Worm (Caenorhabditis elegans) whole organism, early embryonic: Measurements from ENCODE around the gene syx-4.

Experiments
- B0310.2 ChIP-seq: sonication (generic microtip); optimal IDR thresholded peaks from 2 replicates; lab custom pipeline; 2016; ENCODE audit warnings: mild to moderate bottlenecking, missing genetic modification characterization, missing compliant biosample characterization
- aly-1 ChIP-seq: sonication (generic microtip); optimal IDR thresholded peaks from 2 replicates; lab custom pipeline; 2016; ENCODE audit warnings: missing genetic modification characterization, missing compliant biosample characterization
- ama-1 ChIP-seq: fragments of 150-350 bp; optimal IDR thresholded peaks from 2 replicates; lab custom pipeline; 2014
- ceh-13 ChIP-seq: fragments of 200-800 bp; sonication (Bioruptor generic); optimal IDR thresholded peaks from 2 replicates; lab custom pipeline; 2018; ENCODE audit warnings: mild to moderate bottlenecking, missing genetic modification characterization, missing compliant biosample characterization
- ceh-36 ChIP-seq: sonication (generic microtip); optimal IDR thresholded peaks from 2 replicates; lab custom pipeline; 2016; ENCODE audit warnings: missing genetic modification characterization, inconsistent platforms, missing compliant biosample characterization
- tra-4 ChIP-seq: sonication (generic microtip); optimal IDR thresholded peaks from 2 replicates; lab custom pipeline; 2017; ENCODE audit warnings: missing genetic modification characterization, missing compliant biosample characterization

ce11 chrIV:8498773-8499360 lies 41.8 kb downstream of the syx-4 start, which contains the start of the genes acdh-13 and mesp-1:
- TF ChIP-seq B0310.2 (no peak), tra-4 (tag; lab: Kevin White, UChicago) (no peak), ama-1 (no peak), ceh-36 (tag; lab: Kevin White, UChicago) (no peak), ceh-13 (GFP tag; lab: Kevin White, UChicago) (no peak), aly-1 (tag; lab: Kevin White, UChicago) (no peak)
